Worm (Caenorhabditis elegans) whole organism, L2 larva: ENCODE data around the gene wapl-1.
A peak's percentile ranks its signal among the peaks of the same experiment; 100 is the strongest.

Experiments
- F13H6.1 ChIP-seq: sonication (generic microtip); optimal IDR thresholded peaks from 2 replicates; lab custom pipeline; 2016; ENCODE audit warnings: missing genetic modification characterization, missing compliant biosample characterization
- ZK546.5 ChIP-seq: sonication (generic microtip); optimal IDR thresholded peaks from 2 replicates; lab custom pipeline; 2017; ENCODE audit warnings: missing biosample characterization, missing genetic modification characterization
- aly-2 ChIP-seq: fragments of 150-350 bp; optimal IDR thresholded peaks from 2 replicates; lab custom pipeline; 2014; ENCODE audit warnings: missing biosample characterization, missing genetic modification characterization
- ama-1 ChIP-seq: fragments of 150-350 bp; optimal IDR thresholded peaks from 2 replicates; lab custom pipeline; 2018; ENCODE audit warnings: inconsistent platforms
- blmp-1 ChIP-seq: sonication (generic microtip); optimal IDR thresholded peaks from 2 replicates; lab custom pipeline; 2017; ENCODE audit warnings: missing genetic modification characterization, mild to moderate bottlenecking, missing compliant biosample characterization, antibody characterized with exemption, moderate library complexity; ENCODE audit not compliant: insufficient read depth
- ceh-16 ChIP-seq: fragments of 150-350 bp; optimal IDR thresholded peaks from 2 replicates; lab custom pipeline; 2014; ENCODE audit warnings: missing biosample characterization, missing genetic modification characterization
- ceh-82 ChIP-seq: fragments of 150-350 bp; optimal IDR thresholded peaks from 2 replicates; lab custom pipeline; 2014; ENCODE audit warnings: missing biosample characterization, missing genetic modification characterization
- crh-2 ChIP-seq: sonication (generic microtip); optimal IDR thresholded peaks from 2 replicates; lab custom pipeline; 2017; ENCODE audit warnings: missing biosample characterization, missing genetic modification characterization
- dmd-4 ChIP-seq: sonication (generic microtip); optimal IDR thresholded peaks from 2 replicates; lab custom pipeline; 2017; ENCODE audit warnings: missing biosample characterization, missing genetic modification characterization
- egl-27 ChIP-seq: sonication (generic microtip); optimal IDR thresholded peaks from 3 replicates; lab custom pipeline; 2017; ENCODE audit warnings: missing biosample characterization, missing genetic modification reagents, missing genetic modification characterization
- fos-1 ChIP-seq: fragments of 150-350 bp; optimal IDR thresholded peaks from 2 replicates; lab custom pipeline; 2014; ENCODE audit warnings: missing biosample characterization, missing genetic modification characterization
- gmeb-1 ChIP-seq: fragments of 150-350 bp; optimal IDR thresholded peaks from 2 replicates; lab custom pipeline; 2014; ENCODE audit warnings: missing biosample characterization, missing genetic modification characterization
- lin-11 ChIP-seq: fragments of 150-350 bp; sonication (generic microtip); optimal IDR thresholded peaks from 2 replicates; lab custom pipeline; 2014; ENCODE audit warnings: missing biosample characterization, missing genetic modification characterization, inconsistent platforms, mixed read lengths
- lin-39 ChIP-seq: fragments of 150-350 bp; optimal IDR thresholded peaks from 2 replicates; lab custom pipeline; 2014; ENCODE audit warnings: missing biosample characterization, missing genetic modification reagents, missing genetic modification characterization
- lsy-2 ChIP-seq, 2 experiments: fragments of 150-350 bp in 1 of 2; sonication (generic microtip) in 1 of 2; optimal IDR thresholded peaks; 2 replicates each; lab custom pipeline; 2014 to 2017; ENCODE audit warnings: missing biosample characterization in 2 of 2, missing genetic modification characterization in 2 of 2
- mab-5 ChIP-seq: fragments of 150-350 bp; optimal IDR thresholded peaks from 2 replicates; lab custom pipeline; 2014; ENCODE audit warnings: missing biosample characterization, missing genetic modification characterization
- mdl-1 ChIP-seq, 2 experiments: fragments of 150-350 bp in 1 of 2; sonication (generic microtip) in 1 of 2; optimal IDR thresholded peaks; 2 replicates each; lab custom pipeline; 2017; ENCODE audit warnings: missing biosample characterization in 2 of 2, missing genetic modification characterization in 2 of 2
- nhr-10 ChIP-seq: sonication (generic microtip); optimal IDR thresholded peaks from 2 replicates; lab custom pipeline; 2017; ENCODE audit warnings: missing biosample characterization, missing genetic modification characterization
- nhr-11 ChIP-seq: fragments of 150-350 bp; optimal IDR thresholded peaks from 2 replicates; lab custom pipeline; 2014; ENCODE audit warnings: missing biosample characterization, missing genetic modification characterization
- nhr-129 ChIP-seq: fragments of 150-350 bp; optimal IDR thresholded peaks from 2 replicates; lab custom pipeline; 2014; ENCODE audit warnings: missing biosample characterization, missing genetic modification characterization
- nhr-21 ChIP-seq: fragments of 150-350 bp; optimal IDR thresholded peaks from 2 replicates; lab custom pipeline; 2014; ENCODE audit warnings: missing biosample characterization, missing genetic modification characterization
- nhr-23 ChIP-seq: fragments of 150-350 bp; optimal IDR thresholded peaks from 2 replicates; lab custom pipeline; 2014; ENCODE audit warnings: missing biosample characterization, missing genetic modification reagents, missing genetic modification characterization
- nhr-237 ChIP-seq: fragments of 150-350 bp; optimal IDR thresholded peaks from 2 replicates; lab custom pipeline; 2014; ENCODE audit warnings: missing biosample characterization, missing genetic modification characterization
- nhr-25 ChIP-seq: fragments of 150-350 bp; sonication (generic microtip); optimal IDR thresholded peaks from 3 replicates; lab custom pipeline; 2014; ENCODE audit warnings: missing biosample characterization, missing genetic modification characterization
- nhr-6 ChIP-seq: fragments of 150-350 bp; optimal IDR thresholded peaks from 2 replicates; lab custom pipeline; 2014; ENCODE audit warnings: missing biosample characterization, missing genetic modification characterization
- nhr-77 ChIP-seq: fragments of 150-350 bp; optimal IDR thresholded peaks from 2 replicates; lab custom pipeline; 2014; ENCODE audit warnings: missing biosample characterization, missing genetic modification characterization
- skn-1 ChIP-seq: sonication (generic microtip); optimal IDR thresholded peaks from 2 replicates; lab custom pipeline; 2017; ENCODE audit warnings: missing biosample characterization, missing genetic modification characterization
- sma-3 ChIP-seq: sonication (generic microtip); optimal IDR thresholded peaks from 2 replicates; lab custom pipeline; 2016; ENCODE audit warnings: missing genetic modification reagents, missing genetic modification characterization, missing compliant biosample characterization
- sma-9 ChIP-seq, 2 experiments: fragments of 150-350 bp in 1 of 2; sonication (generic microtip) in 1 of 2; optimal IDR thresholded peaks; 2 replicates each; lab custom pipeline; 2014 to 2016; ENCODE audit warnings: missing genetic modification characterization in 2 of 2, mild to moderate bottlenecking in 1 of 2, missing biosample characterization in 1 of 2, missing compliant biosample characterization in 1 of 2, missing genetic modification reagents in 1 of 2, moderate library complexity in 1 of 2
- unc-62 ChIP-seq: fragments of 150-350 bp; optimal IDR thresholded peaks from 2 replicates; lab custom pipeline; 2014; ENCODE audit warnings: missing biosample characterization, missing genetic modification reagents, missing genetic modification characterization
- zag-1 ChIP-seq: fragments of 150-350 bp; optimal IDR thresholded peaks from 2 replicates; lab custom pipeline; 2014; ENCODE audit warnings: missing biosample characterization, missing genetic modification characterization
- ztf-1 ChIP-seq: fragments of 200-800 bp; sonication (Bioruptor generic); conservative IDR thresholded peaks from 2 replicates; pipeline ENCODE4 v1.3.6; 2022; ENCODE audit warnings: missing genetic modification characterization, missing compliant biosample characterization
- ztf-4 ChIP-seq: fragments of 150-350 bp; optimal IDR thresholded peaks from 2 replicates; lab custom pipeline; 2014; ENCODE audit warnings: missing biosample characterization, missing genetic modification characterization

wapl-1 gene

ce11 chrIV:4475362-4476086 lies 30.0 kb upstream of the wapl-1 start:
- TF ChIP-seq fos-1: peak; percentile 8
- TF ChIP-seq sma-9 (GFP tag; optimal IDR thresholded peaks at IDR 0.05; lab: Kevin White, UChicago): peak; percentile 56
- TF ChIP-seq sma-9 (tag; optimal IDR thresholded peaks at IDR 0.05; lab: Kevin White, UChicago): no peak
- TF ChIP-seq nhr-11 (tag; lab: Kevin White, UChicago): no peak
- peak; percentile 35 for TF ChIP-seq crh-2 (tag; lab: Kevin White, UChicago)

- TF ChIP-seq ama-1 (lab: Kevin White, UChicago) (no peak), ceh-16 (tag; lab: Kevin White, UChicago) (no peak), ztf-1 (0 out of 2 replicates have a peak, but pooled peaks have one; percentile 34), nhr-77 (tag; lab: Kevin White, UChicago) (no peak), nhr-129 (tag; lab: Kevin White, UChicago) (peak; percentile 12), fos-1 (no peak), ceh-82 (tag; lab: Kevin White, UChicago) (no peak)
Observed at ce11 chrIV:4473767-4474166, 28.2 kb upstream of the wapl-1 start.

DNA sequence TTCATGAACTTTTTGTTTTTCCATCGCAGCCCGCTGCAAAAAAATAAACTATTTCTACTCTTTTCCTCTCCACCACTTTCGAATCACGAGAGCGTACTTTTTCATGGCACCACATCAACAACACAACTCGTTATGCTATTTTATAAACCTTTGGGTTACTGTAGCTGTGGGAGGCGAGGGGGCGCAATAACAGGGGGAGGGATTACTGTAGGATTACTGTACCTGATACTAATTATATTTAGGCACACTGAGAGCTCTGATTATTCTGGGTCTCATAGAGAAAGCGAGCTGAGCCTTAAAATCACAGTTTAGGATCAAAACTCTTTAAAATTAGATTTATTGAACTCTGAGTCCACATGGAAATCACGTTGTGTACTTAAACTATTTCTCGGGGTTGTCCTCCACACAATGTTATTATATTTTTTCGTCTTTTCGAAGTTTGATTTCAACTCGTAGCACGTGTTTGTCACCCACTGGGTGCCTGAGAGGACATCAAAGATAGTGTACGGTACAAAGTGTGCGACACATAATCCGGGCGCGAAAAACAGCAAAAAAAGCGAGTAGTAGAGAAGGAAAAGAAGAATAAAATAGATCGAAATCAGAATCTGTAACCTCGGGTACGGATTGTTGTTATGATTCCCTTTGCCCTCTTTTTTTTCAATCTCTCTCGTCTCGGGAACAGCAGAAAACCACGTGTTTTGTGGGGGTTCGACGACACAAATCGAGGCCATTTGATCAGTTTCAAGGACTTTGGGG lies 27.1 kb upstream of the wapl-1 start:
- no peak for TF ChIP-seq skn-1
- no peak for TF ChIP-seq nhr-10 (tag; lab: Kevin White, UChicago)
- TF ChIP-seq sma-9 (GFP tag; optimal IDR thresholded peaks at IDR 0.05; lab: Kevin White, UChicago): peak; percentile 81
- no peak for TF ChIP-seq sma-9 (tag; optimal IDR thresholded peaks at IDR 0.05; lab: Kevin White, UChicago)
- TF ChIP-seq mdl-1 (tag; optimal IDR thresholded peaks at IDR 0.05; lab: Kevin White, UChicago): peak; percentile 52
- TF ChIP-seq lsy-2 (tag; optimal IDR thresholded peaks at IDR 0.05; lab: Kevin White, UChicago): peak in 1 of 2 experiments; percentile 17
- TF ChIP-seq zag-1 (tag; lab: Kevin White, UChicago): no peak
- TF ChIP-seq egl-27: peak; percentile 2
- TF ChIP-seq dmd-4 (tag; lab: Kevin White, UChicago): no peak
- TF ChIP-seq F13H6.1: peak; percentile 43
- TF ChIP-seq nhr-237: no peak
- TF ChIP-seq gmeb-1: peak; percentile 64
- TF ChIP-seq unc-62 (GFP tag; lab: Kevin White, UChicago): no peak
- TF ChIP-seq nhr-25 (tag; lab: Kevin White, UChicago): peak; percentile 81
- TF ChIP-seq blmp-1 (tag; lab: Kevin White, UChicago): peak; percentile 60
- TF ChIP-seq ztf-4 (tag; lab: Kevin White, UChicago): peak; percentile 10
- peak; percentile 69 for TF ChIP-seq nhr-129 (tag; lab: Kevin White, UChicago)
- TF ChIP-seq sma-3 (GFP tag; lab: Kevin White, UChicago): peak; percentile 55
- peak; percentile 46 for TF ChIP-seq crh-2 (tag; lab: Kevin White, UChicago)
- no peak for TF ChIP-seq aly-2 (tag; lab: Kevin White, UChicago)
- peak; percentile 38 for TF ChIP-seq nhr-6 (tag; lab: Kevin White, UChicago)
- TF ChIP-seq ZK546.5 (tag; lab: Kevin White, UChicago): no peak
- TF ChIP-seq nhr-21 (tag; lab: Kevin White, UChicago): peak; percentile 69
- no peak for TF ChIP-seq nhr-23 (tag; lab: Kevin White, UChicago)
- TF ChIP-seq nhr-11 (tag; lab: Kevin White, UChicago): no peak
- TF ChIP-seq mab-5 (tag; lab: Kevin White, UChicago): no peak
- no peak for TF ChIP-seq lin-39 (tag; lab: Kevin White, UChicago)
- no peak for TF ChIP-seq lin-11 (tag; lab: Kevin White, UChicago)
